Worm (Caenorhabditis elegans) whole organism, midembryonic: ENCODE measurements around the gene T15B7.8.
A peak's percentile ranks its signal among the peaks of the same experiment; 100 is the strongest.

Experiments used
- T22C8.4 ChIP-seq: fragments of 200-800 bp; sonication (Bioruptor generic); IDR thresholded peaks from 2 replicates; pipeline ENCODE4 v1.3.6; 2022; ENCODE audit warnings: missing genetic modification characterization, missing compliant biosample characterization
- cog-1 ChIP-seq: sonication (generic microtip); optimal IDR thresholded peaks from 2 replicates; lab custom pipeline; 2016; ENCODE audit warnings: missing genetic modification characterization, missing compliant biosample characterization
- flt-1 ChIP-seq: fragments of 200-800 bp; sonication (Bioruptor generic); IDR thresholded peaks from 2 replicates; pipeline ENCODE4 v1.3.6; 2022; ENCODE audit warnings: missing genetic modification characterization, missing compliant biosample characterization
- klf-2 ChIP-seq: fragments of 200-800 bp; sonication (Bioruptor generic); conservative IDR thresholded peaks from 2 replicates; pipeline ENCODE4 v1.3.6; 2022; ENCODE audit warnings: missing genetic modification reagents, missing genetic modification characterization, missing compliant biosample characterization
- med-1 ChIP-seq: sonication (generic microtip); optimal IDR thresholded peaks from 2 replicates; lab custom pipeline; 2017; ENCODE audit warnings: missing genetic modification characterization, mild to moderate bottlenecking, missing compliant biosample characterization, antibody characterized with exemption, missing genetic modification reagents; ENCODE audit not compliant: insufficient read depth
- ref-1 ChIP-seq: fragments of 200-800 bp; sonication (Bioruptor generic); conservative IDR thresholded peaks from 2 replicates; pipeline ENCODE4 v1.3.6; 2022; ENCODE audit warnings: missing genetic modification reagents, missing genetic modification characterization, missing compliant biosample characterization
- tab-1 ChIP-seq: fragments of 200-800 bp; sonication (Bioruptor generic); IDR thresholded peaks from 2 replicates; pipeline ENCODE4 v1.3.6; 2022; ENCODE audit warnings: missing genetic modification characterization, missing compliant biosample characterization
- ztf-23 ChIP-seq: fragments of 200-800 bp; sonication (Bioruptor generic); IDR thresholded peaks from 2 replicates; pipeline ENCODE4 v1.3.6; 2022; ENCODE audit warnings: missing genetic modification reagents, missing genetic modification characterization, missing compliant biosample characterization
- ztf-29 ChIP-seq: fragments of 200-800 bp; sonication (Bioruptor generic); IDR thresholded peaks from 2 replicates; pipeline ENCODE4 v1.3.6; 2022; ENCODE audit warnings: missing genetic modification reagents, missing genetic modification characterization, missing compliant biosample characterization

The T15B7.8 gene

DNA sequence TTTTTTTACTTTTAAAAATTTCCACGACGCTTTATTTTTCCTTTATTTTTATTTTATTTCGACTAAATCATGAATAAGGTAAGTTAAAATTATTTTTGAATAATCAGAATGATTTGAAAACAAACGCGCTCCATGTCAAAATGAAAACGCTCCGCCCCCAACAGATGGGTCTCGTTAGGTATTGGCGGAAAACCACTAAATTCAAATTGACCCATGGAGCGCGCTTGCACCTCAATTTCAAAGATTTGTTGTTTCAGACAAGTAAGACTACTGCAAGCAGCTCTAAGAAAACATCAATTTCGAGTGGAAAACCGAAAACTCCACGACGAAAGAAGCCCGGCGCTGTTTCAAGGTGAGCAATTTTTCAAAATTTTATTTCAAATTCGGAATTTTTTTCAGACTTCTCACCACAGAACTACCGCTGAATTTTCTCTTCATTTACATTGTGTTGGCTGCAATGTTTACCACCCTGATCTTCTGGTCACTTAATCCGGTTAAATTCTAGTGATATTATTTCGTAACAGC is 33.6 kb upstream of the T15B7.8 start, which contains the start of gene ZC404.2:
Gene ZC404.2, plus strand, starts transcription at position 47 of the 525 bp plus-strand sequence.
- TF ChIP-seq med-1 (no peak), cog-1 (tag; lab: Kevin White, UChicago) (no peak), ref-1 (no peak), klf-2 (GFP tag; lab: Robert Waterston, UW) (no peak), T22C8.4 (GFP tag; lab: Robert Waterston, UW) (no peak), tab-1 (no peak), flt-1 (no peak)

- TF ChIP-seq ztf-29 (GFP tag; lab: Robert Waterston, UW) (no peak), T22C8.4 (GFP tag; lab: Robert Waterston, UW) (no peak), flt-1 (no peak), cog-1 (tag; lab: Kevin White, UChicago) (no peak), ref-1 (no peak), ztf-23 (no peak), klf-2 (GFP tag; lab: Robert Waterston, UW) (no peak), med-1 (no peak), tab-1 (no peak)
Measured at ce11 chrV:6792565-6792964, 29.0 kb upstream of the T15B7.8 start, which contains the start of gene gck-2. Gene gck-2 (minus strand): TSS chrV:6792665.

- TF ChIP-seq ztf-29 (GFP tag; lab: Robert Waterston, UW) (no peak), ztf-23 (no peak), flt-1 (no peak), tab-1 (no peak), cog-1 (tag; lab: Kevin White, UChicago) (no peak), T22C8.4 (GFP tag; lab: Robert Waterston, UW) (no peak), klf-2 (GFP tag; lab: Robert Waterston, UW) (no peak), med-1 (no peak), ref-1 (no peak)
Measured at ce11 chrV:6792973-6793372, 28.6 kb upstream of the T15B7.8 start.

DNA sequence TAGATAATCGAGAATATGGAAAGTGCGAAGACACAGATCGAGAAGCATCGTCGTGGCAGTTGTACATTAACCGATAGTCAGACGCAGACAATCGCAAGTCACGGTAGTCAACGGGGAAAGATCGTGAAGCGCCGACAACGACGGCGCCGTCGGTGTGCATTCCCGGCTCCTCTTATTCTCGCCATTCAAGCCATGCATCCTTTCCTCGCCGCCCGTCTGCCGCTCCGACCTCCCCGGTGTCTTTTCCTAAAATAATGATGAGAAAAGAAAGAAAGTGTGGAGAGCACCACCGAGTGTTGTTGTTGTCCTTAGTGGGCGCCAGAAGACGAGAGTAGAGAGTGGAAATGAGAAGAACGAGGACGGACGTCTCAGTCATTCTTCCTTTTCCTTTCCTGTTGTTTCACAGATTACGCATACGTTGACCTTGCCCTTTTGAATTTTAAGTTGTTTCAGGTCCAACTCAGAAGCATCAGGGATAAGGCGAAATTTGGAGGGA is 27.8 kb upstream of the T15B7.8 start, which contains the start of gene ZC404.1:
Gene ZC404.1, plus strand, starts transcription at position 446 of the 496 bp plus-strand sequence.
- TF ChIP-seq flt-1 (no peak), klf-2 (GFP tag; lab: Robert Waterston, UW) (no peak), T22C8.4 (GFP tag; lab: Robert Waterston, UW) (no peak), ztf-23 (no peak), med-1 (no peak), ztf-29 (GFP tag; lab: Robert Waterston, UW) (no peak), tab-1 (no peak), ref-1 (no peak), cog-1 (tag; lab: Kevin White, UChicago) (no peak)

DNA sequence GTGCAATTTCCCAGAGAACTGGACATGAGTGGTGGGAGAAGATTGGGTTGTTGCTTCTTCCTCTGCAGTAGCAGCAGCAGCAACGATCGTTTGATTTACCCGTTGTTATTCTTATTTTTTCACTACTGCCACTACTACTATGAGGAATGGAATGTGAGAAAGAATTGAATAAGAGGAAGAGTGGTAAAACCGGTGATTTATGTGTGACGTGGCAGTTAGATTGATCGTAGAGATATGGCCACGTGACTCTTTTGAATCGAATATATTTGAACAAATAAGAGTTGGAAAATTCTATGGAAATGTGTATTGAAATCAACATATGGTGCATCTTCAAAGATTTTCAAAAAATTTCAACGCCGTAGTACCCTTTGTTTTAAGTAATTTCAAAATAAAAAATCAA is 25.3 kb upstream of the T15B7.8 start:
- TF ChIP-seq flt-1 (no peak), med-1 (no peak), ztf-29 (GFP tag; lab: Robert Waterston, UW) (no peak), cog-1 (tag; lab: Kevin White, UChicago) (no peak)

- TF ChIP-seq tab-1 (no peak), ztf-29 (GFP tag; lab: Robert Waterston, UW) (no peak), cog-1 (tag; lab: Kevin White, UChicago) (peak; percentile 65)
Measured at ce11 chrV:6796894-6797293, 24.7 kb upstream of the T15B7.8 start.

DNA sequence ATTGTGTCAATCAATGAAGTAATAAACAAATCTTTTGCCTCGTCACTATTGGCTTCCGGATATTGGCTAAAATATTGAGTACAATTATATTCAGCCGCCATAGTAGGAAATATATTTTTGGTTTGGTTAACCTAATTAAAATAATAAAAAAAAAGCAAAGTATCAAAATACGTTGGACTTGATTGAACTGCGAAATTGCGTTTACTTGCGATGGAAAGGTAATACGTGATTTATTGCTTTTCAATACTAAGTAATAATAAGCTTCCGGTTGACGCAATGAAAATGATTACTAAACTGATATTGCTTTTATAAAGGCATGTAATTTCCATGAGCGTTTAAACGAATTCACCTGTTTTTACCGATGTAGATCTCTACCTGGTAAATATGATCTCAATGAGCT is 22.0 kb upstream of the T15B7.8 start, which contains the start of gene dmsr-9:
Gene dmsr-9, minus strand, starts transcription at position 101 of the 400 bp plus-strand sequence.
- no peak for TF ChIP-seq ztf-29 (GFP tag; lab: Robert Waterston, UW)

ce11 chrV:6801850-6802249 is 19.8 kb upstream of the T15B7.8 start, which contains the start of gene dmsr-10:
Gene dmsr-10 (minus strand): TSS chrV:6801950.
- TF ChIP-seq tab-1: no peak
- TF ChIP-seq ztf-23: no peak
- TF ChIP-seq med-1: no peak
- no peak for TF ChIP-seq T22C8.4 (GFP tag; lab: Robert Waterston, UW)
- no peak for TF ChIP-seq ztf-29 (GFP tag; lab: Robert Waterston, UW)
- no peak for TF ChIP-seq flt-1
- TF ChIP-seq ref-1: no peak
- no peak for TF ChIP-seq klf-2 (GFP tag; lab: Robert Waterston, UW)
- TF ChIP-seq cog-1 (tag; lab: Kevin White, UChicago): no peak

ce11 chrV:6803992-6804391 is 17.6 kb upstream of the T15B7.8 start, which contains the start of gene dmsr-11:
Gene dmsr-11 (minus strand): TSS chrV:6804092.
- no peak for TF ChIP-seq T22C8.4 (GFP tag; lab: Robert Waterston, UW)
- TF ChIP-seq klf-2 (GFP tag; lab: Robert Waterston, UW): no peak
- no peak for TF ChIP-seq ref-1
- no peak for TF ChIP-seq cog-1 (tag; lab: Kevin White, UChicago)
- no peak for TF ChIP-seq tab-1
- no peak for TF ChIP-seq ztf-23
- no peak for TF ChIP-seq ztf-29 (GFP tag; lab: Robert Waterston, UW)

DNA sequence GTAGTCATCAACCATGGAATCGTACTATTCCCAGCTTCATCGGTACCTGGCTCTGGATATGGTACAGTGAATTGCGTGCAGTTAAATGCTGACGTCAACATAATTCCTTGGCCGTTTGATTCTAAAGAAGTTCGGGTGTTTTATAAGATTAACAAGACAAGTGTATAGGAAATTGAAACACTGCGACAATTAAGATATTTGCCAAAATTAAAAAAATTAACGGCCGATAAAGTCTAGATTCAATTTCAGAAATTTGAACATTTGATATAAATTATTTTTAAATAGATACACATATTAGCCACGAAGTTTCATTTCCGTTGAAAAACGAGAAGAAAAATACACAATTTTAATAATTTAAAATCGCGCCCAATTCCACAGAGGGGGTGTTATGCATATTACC is 15.3 kb upstream of the T15B7.8 start, which contains the start of gene dmsr-12:
Gene dmsr-12, minus strand, starts transcription at position 101 of the 400 bp plus-strand sequence.
- no peak for TF ChIP-seq T22C8.4 (GFP tag; lab: Robert Waterston, UW)
- no peak for TF ChIP-seq ref-1
- no peak for TF ChIP-seq tab-1
- no peak for TF ChIP-seq klf-2 (GFP tag; lab: Robert Waterston, UW)
- TF ChIP-seq cog-1 (tag; lab: Kevin White, UChicago): no peak
- TF ChIP-seq flt-1: no peak
- TF ChIP-seq ztf-23: no peak
- TF ChIP-seq ztf-29 (GFP tag; lab: Robert Waterston, UW): no peak
- no peak for TF ChIP-seq med-1

DNA sequence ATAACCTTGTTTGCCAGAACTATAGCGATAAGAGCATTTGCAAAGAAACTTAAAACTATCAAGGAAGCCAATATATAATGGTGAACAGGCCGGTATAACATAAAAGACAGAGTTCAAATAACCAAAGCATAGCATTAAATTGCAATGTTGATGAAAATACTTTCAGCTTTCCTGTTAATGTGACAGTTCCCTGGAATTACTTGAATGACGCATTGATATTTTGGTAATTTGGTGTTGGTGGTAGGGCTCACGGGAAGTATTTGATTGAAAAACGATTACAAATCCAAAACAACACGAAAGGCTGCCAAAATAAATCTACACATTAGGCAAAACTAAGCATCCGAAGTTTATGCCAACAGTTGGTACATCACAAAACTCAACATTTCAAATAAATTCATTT is 12.6 kb upstream of the T15B7.8 start, which contains the start of gene dmsr-16:
Gene dmsr-16, minus strand, starts transcription at position 101 of the 400 bp plus-strand sequence.
- TF ChIP-seq ref-1: no peak
- TF ChIP-seq T22C8.4 (GFP tag; lab: Robert Waterston, UW): no peak
- TF ChIP-seq tab-1: no peak
- TF ChIP-seq ztf-29 (GFP tag; lab: Robert Waterston, UW): no peak
- no peak for TF ChIP-seq klf-2 (GFP tag; lab: Robert Waterston, UW)
- TF ChIP-seq ztf-23: no peak
- TF ChIP-seq cog-1 (tag; lab: Kevin White, UChicago): no peak
- no peak for TF ChIP-seq med-1
- no peak for TF ChIP-seq flt-1
